Fruit fly (Drosophila melanogaster): ENCODE data around the gene CG43329.

The CG43329 gene

DNA sequence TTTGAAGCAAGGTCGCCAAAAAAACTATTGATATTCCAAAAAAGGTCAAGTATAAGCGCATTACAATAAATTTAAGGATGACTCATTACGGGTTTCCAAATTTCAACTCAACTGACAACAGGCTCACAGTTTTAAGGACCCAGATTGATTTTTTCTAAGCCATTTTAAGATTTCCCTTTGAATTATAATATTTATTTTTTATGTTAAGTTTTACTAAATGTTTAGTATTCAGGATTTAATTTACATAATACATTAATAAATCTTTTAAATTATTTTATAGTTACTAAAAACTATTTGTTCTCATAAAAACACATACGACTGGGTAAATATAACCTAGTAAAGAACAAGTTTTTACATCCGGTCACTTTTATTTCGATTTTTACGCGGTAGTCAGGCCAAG is at the start of gene CG43329:
Gene CG43329 (minus strand): TSS at position 101 of the 400 bp plus-strand sequence.
- no peak for TF ChIP-seq Hey (tag; optimal IDR thresholded peaks at IDR 0.05)
- no peak for TF ChIP-seq Mad (GFP tag; optimal IDR thresholded peaks at IDR 0.05)
- no peak for TF ChIP-seq toy (GFP tag; IDR thresholded peaks at IDR 0.05)
- no peak for TF ChIP-seq cwo (GFP tag; optimal IDR thresholded peaks at IDR 0.05)
- no peak for TF ChIP-seq D (optimal IDR thresholded peaks at IDR 0.05)
- no peak for TF ChIP-seq D (GFP tag; optimal IDR thresholded peaks at IDR 0.05)
- TF ChIP-seq Fer3 (tag; optimal IDR thresholded peaks at IDR 0.05), result no peak
- TF ChIP-seq kni (GFP tag; optimal IDR thresholded peaks at IDR 0.05), result no peak
- no peak for TF ChIP-seq al (GFP tag; IDR thresholded peaks at IDR 0.05)
- TF ChIP-seq ems (GFP tag; optimal IDR thresholded peaks at IDR 0.05), result no peak
- TF ChIP-seq CG17186 (GFP tag; optimal IDR thresholded peaks at IDR 0.05), result no peak

- no peak for TF ChIP-seq CG7556 (GFP tag; optimal IDR thresholded peaks at IDR 0.05)
- TF ChIP-seq Eip74EF (GFP tag; optimal IDR thresholded peaks at IDR 0.05), result no peak
- TF ChIP-seq slp2 (GFP tag; optimal IDR thresholded peaks at IDR 0.05), result no peak
- no peak for TF ChIP-seq dimm (GFP tag; IDR thresholded peaks at IDR 0.05)
- no peak for TF ChIP-seq sob (GFP tag; IDR thresholded peaks at IDR 0.05)
- no peak for TF ChIP-seq schlank (tag; optimal IDR thresholded peaks at IDR 0.05)
- no peak for TF ChIP-seq Dbx (GFP tag; IDR thresholded peaks at IDR 0.05)
- TF ChIP-seq Ets97D (GFP tag; optimal IDR thresholded peaks at IDR 0.05), result no peak
Measured at dm6 chr3L:22549926-22550325, 44.9 kb upstream of the CG43329 start, which contains the start of gene Trxr2. TSS of gene Trxr2 (plus strand) at chr3L:22550226.

DNA sequence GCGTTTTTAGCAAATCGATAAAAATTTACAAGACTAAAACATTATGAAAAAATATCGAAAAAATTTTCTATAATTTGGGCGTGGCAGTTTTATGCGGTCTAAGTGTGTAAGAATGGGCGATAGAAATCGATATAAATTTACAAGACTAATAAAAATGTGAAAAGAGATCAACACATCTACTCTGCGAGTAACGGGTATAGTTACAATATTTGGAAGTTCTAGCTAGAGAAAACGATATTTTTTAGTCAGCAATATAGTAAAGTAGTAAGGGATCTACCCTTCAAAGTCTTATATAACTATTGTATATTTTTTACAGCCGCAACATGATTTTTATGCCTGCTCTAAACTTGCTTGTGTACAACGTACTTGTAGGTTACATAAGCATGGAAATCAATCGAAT is 43.1 kb upstream of the CG43329 start, which contains the start of gene CG11404:
Gene CG11404 (plus strand): TSS at position 301 of the 400 bp plus-strand sequence.
- no peak for TF ChIP-seq CG5245 (GFP tag; optimal IDR thresholded peaks at IDR 0.05)
- peak in 1 of 2 experiments; percentile 79 for TF ChIP-seq Pdp1 (GFP tag; optimal IDR thresholded peaks at IDR 0.05)
- no peak for TF ChIP-seq jing (GFP tag; optimal IDR thresholded peaks at IDR 0.05)

- TF ChIP-seq CG7271 (tag; optimal IDR thresholded peaks at IDR 0.05) (peak; percentile 3), D19B (GFP tag; optimal IDR thresholded peaks at IDR 0.05) (no peak), CG6254 (GFP tag; optimal IDR thresholded peaks at IDR 0.05) (no peak), CG15479 (GFP tag; optimal IDR thresholded peaks at IDR 0.05) (peak; percentile 25), CG18599 (GFP tag; optimal IDR thresholded peaks at IDR 0.05) (peak; percentile 39), CG32767 (GFP tag; IDR thresholded peaks at IDR 0.05) (no peak), NFAT (GFP tag; IDR thresholded peaks at IDR 0.05) (no peak), lab (GFP tag; optimal IDR thresholded peaks at IDR 0.05) (peak; percentile 43), cas (GFP tag; IDR thresholded peaks at IDR 0.05) (no peak), Doc3 (GFP tag; IDR thresholded peaks at IDR 0.05; ENCODE audit: partially characterized antibody) (no peak), CG6813 (GFP tag; optimal IDR thresholded peaks at IDR 0.05) (peak; percentile 24), prd (optimal IDR thresholded peaks at IDR 0.05) (no peak), prd (GFP tag; IDR thresholded peaks at IDR 0.05) (peak; percentile 32; the same call in 1 of the 3 replicates), tll (GFP tag; optimal IDR thresholded peaks at IDR 0.05) (peak in 1 of 2 experiments; percentile 83), CG13287 (GFP tag; IDR thresholded peaks at IDR 0.05; ENCODE audit: partially characterized antibody) (no peak), dati (GFP tag; IDR thresholded peaks at IDR 0.05) (no peak), sens (GFP tag) (peak; percentile 51), zen (tag; optimal IDR thresholded peaks at IDR 0.05) (peak; percentile 54), lov (optimal IDR thresholded peaks at IDR 0.05) (no peak), lov (GFP tag; IDR thresholded peaks at IDR 0.05) (0 out of 3 replicates have a peak, but pooled peaks have one; percentile 23), fd102C (GFP tag; optimal IDR thresholded peaks at IDR 0.05) (peak; percentile 34), CG3281 (GFP tag; optimal IDR thresholded peaks at IDR 0.05) (peak; percentile 2), CG3726 (GFP tag; IDR thresholded peaks at IDR 0.05) (no peak)
Measured at dm6 chr3L:22520017-22520416, 15.0 kb upstream of the CG43329 start.
